Worm (Caenorhabditis elegans) whole organism, mixed stage, embryonic: ENCODE data around the gene mboa-7.

ENCODE experiments used
- M03D4.4 ChIP-seq: sonication (generic microtip); optimal IDR thresholded peaks from 2 replicates; lab custom pipeline; 2017; ENCODE audit warnings: mild to moderate bottlenecking, missing genetic modification characterization, missing compliant biosample characterization
- bed-3 ChIP-seq: fragments of 200-800 bp; sonication (Bioruptor generic); optimal IDR thresholded peaks from 3 replicates; lab custom pipeline; 2018; ENCODE audit warnings: mild to moderate bottlenecking, missing genetic modification characterization, moderate library complexity, missing compliant biosample characterization
- blmp-1 ChIP-seq: fragments of 150-350 bp; optimal IDR thresholded peaks from 2 replicates; lab custom pipeline; 2014; ENCODE audit warnings: missing biosample characterization, missing genetic modification characterization
- ceh-39 ChIP-seq: fragments of 150-350 bp; optimal IDR thresholded peaks from 2 replicates; lab custom pipeline; 2014; ENCODE audit warnings: missing biosample characterization, missing genetic modification characterization
- ceh-43 ChIP-seq: fragments of 200-800 bp; sonication (Bioruptor generic); optimal IDR thresholded peaks from 2 replicates; lab custom pipeline; 2018; ENCODE audit warnings: mild to moderate bottlenecking, missing genetic modification characterization, moderate library complexity, missing compliant biosample characterization
- ceh-83 ChIP-seq: fragments of 200-800 bp; sonication (Bioruptor generic); optimal IDR thresholded peaks from 2 replicates; lab custom pipeline; 2018; ENCODE audit warnings: mild to moderate bottlenecking, missing genetic modification characterization, missing compliant biosample characterization
- ces-1 ChIP-seq: fragments of 150-350 bp; optimal IDR thresholded peaks from 2 replicates; lab custom pipeline; 2014; ENCODE audit warnings: missing biosample characterization, missing genetic modification reagents, missing genetic modification characterization
- cnd-1 ChIP-seq: fragments of 200-800 bp; sonication (Bioruptor generic); optimal IDR thresholded peaks from 2 replicates; lab custom pipeline; 2018; ENCODE audit warnings: mild to moderate bottlenecking, missing genetic modification characterization, missing compliant biosample characterization
- drap-1 ChIP-seq: fragments of 200-800 bp; sonication (Bioruptor generic); optimal IDR thresholded peaks from 3 replicates; lab custom pipeline; 2018; ENCODE audit warnings: mild to moderate bottlenecking, missing genetic modification characterization, missing compliant biosample characterization
- elt-1 ChIP-seq: sonication (generic microtip); optimal IDR thresholded peaks from 2 replicates; lab custom pipeline; 2017; ENCODE audit warnings: missing genetic modification characterization, mild to moderate bottlenecking, missing compliant biosample characterization, antibody characterized with exemption, moderate library complexity, borderline replicate concordance; ENCODE audit not compliant: insufficient read depth
- elt-3 ChIP-seq: fragments of 150-350 bp; optimal IDR thresholded peaks from 2 replicates; lab custom pipeline; 2014; ENCODE audit warnings: missing biosample characterization, missing genetic modification characterization
- flh-1 ChIP-seq: fragments of 200-800 bp; sonication (Bioruptor generic); optimal IDR thresholded peaks from 2 replicates; lab custom pipeline; 2018; ENCODE audit warnings: mild to moderate bottlenecking, missing genetic modification characterization, moderate library complexity, missing compliant biosample characterization
- ham-2 ChIP-seq: fragments of 200-800 bp; sonication (Bioruptor generic); optimal IDR thresholded peaks from 2 replicates; lab custom pipeline; 2018; ENCODE audit warnings: mild to moderate bottlenecking, missing genetic modification characterization, missing compliant biosample characterization
- hlh-1 ChIP-seq: fragments of 150-350 bp; optimal IDR thresholded peaks from 2 replicates; lab custom pipeline; 2014; ENCODE audit warnings: missing biosample characterization, missing genetic modification reagents, missing genetic modification characterization
- lin-13 ChIP-seq: fragments of 150-350 bp; optimal IDR thresholded peaks from 2 replicates; lab custom pipeline; 2014; ENCODE audit warnings: missing biosample characterization, missing genetic modification characterization
- lin-32 ChIP-seq: fragments of 200-800 bp; sonication (Bioruptor generic); optimal IDR thresholded peaks from 2 replicates; lab custom pipeline; 2018; ENCODE audit warnings: mild to moderate bottlenecking, missing genetic modification characterization, missing compliant biosample characterization
- lsy-2 ChIP-seq: fragments of 150-350 bp; optimal IDR thresholded peaks from 2 replicates; lab custom pipeline; 2014; ENCODE audit warnings: missing biosample characterization, missing genetic modification characterization
- mab-5 ChIP-seq: fragments of 150-350 bp; optimal IDR thresholded peaks from 2 replicates; lab custom pipeline; 2014; ENCODE audit warnings: missing biosample characterization, missing genetic modification characterization
- mep-1 ChIP-seq: fragments of 150-350 bp; optimal IDR thresholded peaks from 2 replicates; lab custom pipeline; 2017; ENCODE audit warnings: missing biosample characterization, missing genetic modification reagents, missing genetic modification characterization, inconsistent platforms
- mls-2 ChIP-seq: sonication (generic microtip); optimal IDR thresholded peaks from 2 replicates; lab custom pipeline; 2016; ENCODE audit warnings: mild to moderate bottlenecking, missing genetic modification characterization, moderate library complexity, missing compliant biosample characterization
- nhr-12 ChIP-seq: fragments of 150-350 bp; optimal IDR thresholded peaks from 2 replicates; lab custom pipeline; 2014; ENCODE audit warnings: missing biosample characterization, missing genetic modification characterization
- nhr-2 ChIP-seq: fragments of 150-350 bp; optimal IDR thresholded peaks from 2 replicates; lab custom pipeline; 2014; ENCODE audit warnings: missing biosample characterization, missing genetic modification characterization
- nhr-237 ChIP-seq: fragments of 150-350 bp; optimal IDR thresholded peaks from 2 replicates; lab custom pipeline; 2014; ENCODE audit warnings: missing biosample characterization, missing genetic modification characterization
- nhr-28 ChIP-seq: fragments of 150-350 bp; optimal IDR thresholded peaks from 2 replicates; lab custom pipeline; 2014; ENCODE audit warnings: missing biosample characterization, missing genetic modification characterization
- nhr-76 ChIP-seq: sonication (generic microtip); optimal IDR thresholded peaks from 2 replicates; lab custom pipeline; 2017; ENCODE audit warnings: missing biosample characterization, missing genetic modification characterization
- pha-4 ChIP-seq: fragments of 150-350 bp; optimal IDR thresholded peaks from 2 replicates; lab custom pipeline; 2018; ENCODE audit warnings: missing biosample characterization, missing genetic modification reagents, missing genetic modification characterization
- sem-2 ChIP-seq: fragments of 200-800 bp; sonication (Bioruptor generic); optimal IDR thresholded peaks from 2 replicates; lab custom pipeline; 2018; ENCODE audit warnings: mild to moderate bottlenecking, missing genetic modification characterization, missing compliant biosample characterization
- snpc-4 ChIP-seq: fragments of 150-350 bp; optimal IDR thresholded peaks from 2 replicates; lab custom pipeline; 2014; ENCODE audit warnings: missing biosample characterization, missing genetic modification characterization
- sptf-1 ChIP-seq: sonication (generic microtip); optimal IDR thresholded peaks from 2 replicates; lab custom pipeline; 2017; ENCODE audit warnings: mild to moderate bottlenecking, missing genetic modification characterization, moderate library complexity, missing compliant biosample characterization
- tbx-8 ChIP-seq: fragments of 200-800 bp; sonication (Bioruptor generic); optimal IDR thresholded peaks from 2 replicates; lab custom pipeline; 2018; ENCODE audit warnings: mild to moderate bottlenecking, missing genetic modification characterization, moderate library complexity, missing compliant biosample characterization
- unc-120 ChIP-seq: sonication (generic microtip); optimal IDR thresholded peaks from 2 replicates; lab custom pipeline; 2017; ENCODE audit warnings: missing genetic modification characterization, missing compliant biosample characterization; ENCODE audit not compliant: poor library complexity, severe bottlenecking
- unc-39 ChIP-seq: fragments of 150-350 bp; optimal IDR thresholded peaks from 2 replicates; lab custom pipeline; 2014; ENCODE audit warnings: missing biosample characterization, missing genetic modification characterization
- unc-62 ChIP-seq: fragments of 150-350 bp; optimal IDR thresholded peaks from 2 replicates; lab custom pipeline; 2014; ENCODE audit warnings: missing biosample characterization, missing genetic modification reagents, missing genetic modification characterization
- zip-8 ChIP-seq: fragments of 150-350 bp; optimal IDR thresholded peaks from 2 replicates; lab custom pipeline; 2014; ENCODE audit warnings: missing biosample characterization, missing genetic modification characterization
- ztf-11 ChIP-seq: fragments of 150-350 bp; optimal IDR thresholded peaks from 2 replicates; lab custom pipeline; 2014; ENCODE audit warnings: missing biosample characterization, missing genetic modification characterization

The mboa-7 gene

DNA sequence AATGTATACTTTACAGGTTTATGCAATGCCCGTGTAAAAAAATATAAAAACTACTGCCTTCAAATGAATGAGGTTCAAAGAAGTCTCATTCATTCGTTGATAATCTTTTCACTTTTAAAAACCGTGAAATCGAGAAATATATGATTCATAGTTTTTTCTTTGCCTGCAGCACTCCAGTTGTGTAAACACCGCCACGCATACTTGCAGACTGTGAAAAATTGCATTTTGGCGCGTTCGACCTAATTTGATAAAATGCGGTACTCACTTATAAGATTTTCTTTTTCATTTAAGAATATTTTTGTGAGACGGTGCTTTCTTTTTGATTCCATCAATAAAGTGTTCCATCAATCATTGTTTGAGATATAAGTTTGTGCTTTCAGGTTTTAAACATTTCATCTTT lies 42.4 kb upstream of the mboa-7 start:
- TF ChIP-seq mep-1 (no peak), ces-1 (GFP tag; lab: Kevin White, UChicago) (peak; percentile 83), nhr-76 (tag; lab: Kevin White, UChicago) (no peak)

ce11 chrX:10559203-10559602 lies 34.8 kb upstream of the mboa-7 start, which contains the start of gene F59F5.7:
TSS of gene F59F5.7 (plus strand) at chrX:10559503.
- TF ChIP-seq M03D4.4 (tag; lab: Kevin White, UChicago) (no peak), nhr-28 (tag; lab: Kevin White, UChicago) (no peak), ceh-39 (no peak), mep-1 (no peak), unc-39 (tag; lab: Kevin White, UChicago) (no peak), mab-5 (tag; lab: Kevin White, UChicago) (no peak), ceh-83 (GFP tag; lab: Kevin White, UChicago) (no peak), sem-2 (no peak), ceh-43 (GFP tag; lab: Kevin White, UChicago) (no peak), nhr-237 (no peak), zip-8 (tag; lab: Kevin White, UChicago) (no peak), elt-1 (tag; lab: Kevin White, UChicago) (no peak), drap-1 (GFP tag; lab: Kevin White, UChicago) (no peak), blmp-1 (tag; lab: Kevin White, UChicago) (no peak), flh-1 (GFP tag; lab: Kevin White, UChicago) (no peak), unc-62 (GFP tag; lab: Kevin White, UChicago) (no peak), elt-3 (tag; lab: Kevin White, UChicago) (no peak), hlh-1 (no peak)

DNA sequence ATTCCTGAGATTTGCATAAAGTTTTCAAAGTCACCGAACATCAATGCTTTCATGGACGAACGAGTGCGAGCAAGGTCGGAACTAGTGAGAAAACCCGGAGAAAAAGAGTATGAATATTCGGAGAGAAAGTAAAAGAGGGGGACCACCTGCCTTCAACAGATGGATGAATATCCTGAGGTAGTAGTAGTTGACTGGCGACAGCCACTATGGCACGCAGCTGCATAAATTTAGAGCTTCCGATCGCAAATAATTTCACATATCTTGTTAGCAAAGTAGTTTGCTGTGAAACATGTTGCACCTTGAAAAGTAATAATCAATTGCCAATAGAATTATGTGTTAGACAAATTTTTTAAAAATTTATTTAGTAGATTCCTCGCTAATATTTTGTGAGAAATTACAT lies 32.4 kb upstream of the mboa-7 start:
- TF ChIP-seq ztf-11 (tag; lab: Kevin White, UChicago): no peak
- TF ChIP-seq hlh-1: peak; percentile 42
- no peak for TF ChIP-seq snpc-4 (tag; lab: Kevin White, UChicago)
- peak; percentile 31 for TF ChIP-seq unc-120 (tag; lab: Kevin White, UChicago)
- no peak for TF ChIP-seq bed-3 (GFP tag; lab: Kevin White, UChicago)
- no peak for TF ChIP-seq ceh-83 (GFP tag; lab: Kevin White, UChicago)
- TF ChIP-seq ceh-39: no peak
- TF ChIP-seq nhr-2 (tag; lab: Kevin White, UChicago): no peak
- peak; percentile 52 for TF ChIP-seq lin-32 (GFP tag; lab: Kevin White, UChicago)
- no peak for TF ChIP-seq ham-2

ce11 chrX:10555189-10555964 lies 31.0 kb upstream of the mboa-7 start, which contains the start of gene syd-2:
TSS of gene syd-2 (minus strand) at chrX:10555239.
- TF ChIP-seq unc-120 (tag; lab: Kevin White, UChicago): peak; percentile 93
- TF ChIP-seq elt-1 (tag; lab: Kevin White, UChicago): no peak
- peak; percentile 68 for TF ChIP-seq unc-62 (GFP tag; lab: Kevin White, UChicago)
- no peak for TF ChIP-seq mab-5 (tag; lab: Kevin White, UChicago)
- TF ChIP-seq nhr-12: no peak
- no peak for TF ChIP-seq flh-1 (GFP tag; lab: Kevin White, UChicago)
- TF ChIP-seq nhr-76 (tag; lab: Kevin White, UChicago): no peak
- no peak for TF ChIP-seq elt-3 (tag; lab: Kevin White, UChicago)
- TF ChIP-seq ceh-39: peak; percentile 37
- no peak for TF ChIP-seq bed-3 (GFP tag; lab: Kevin White, UChicago)
- TF ChIP-seq ceh-43 (GFP tag; lab: Kevin White, UChicago): no peak
- TF ChIP-seq mls-2 (tag; lab: Kevin White, UChicago): peak; percentile 89
- TF ChIP-seq sem-2: peak; percentile 39
- peak; percentile 83 for TF ChIP-seq sptf-1
- peak; percentile 85 for TF ChIP-seq ham-2
- TF ChIP-seq M03D4.4 (tag; lab: Kevin White, UChicago): peak; percentile 62
- no peak for TF ChIP-seq nhr-28 (tag; lab: Kevin White, UChicago)
- peak; percentile 82 for TF ChIP-seq drap-1 (GFP tag; lab: Kevin White, UChicago)
- TF ChIP-seq ceh-83 (GFP tag; lab: Kevin White, UChicago): no peak
- peak; percentile 79 for TF ChIP-seq mep-1
- no peak for TF ChIP-seq lin-32 (GFP tag; lab: Kevin White, UChicago)
- TF ChIP-seq hlh-1: peak; percentile 54
- peak; percentile 15 for TF ChIP-seq lsy-2 (tag; lab: Kevin White, UChicago)
- TF ChIP-seq nhr-237: no peak
- peak; percentile 56 for TF ChIP-seq ces-1 (GFP tag; lab: Kevin White, UChicago)
- peak; percentile 46 for TF ChIP-seq pha-4 (tag; lab: Kevin White, UChicago)
- TF ChIP-seq unc-39 (tag; lab: Kevin White, UChicago): peak; percentile 2
- peak; percentile 81 for TF ChIP-seq cnd-1 (tag; lab: Kevin White, UChicago)
- TF ChIP-seq lin-13: peak; percentile 28
- TF ChIP-seq zip-8 (tag; lab: Kevin White, UChicago): no peak
- peak; percentile 99 for TF ChIP-seq nhr-2 (tag; lab: Kevin White, UChicago)
- TF ChIP-seq snpc-4 (tag; lab: Kevin White, UChicago): no peak
- TF ChIP-seq ztf-11 (tag; lab: Kevin White, UChicago): peak; percentile 64
- TF ChIP-seq blmp-1 (tag; lab: Kevin White, UChicago): no peak
- peak; percentile 9 for TF ChIP-seq tbx-8 (GFP tag; lab: Kevin White, UChicago)
